Fruit fly (Drosophila melanogaster) whole organism, embryonic: Measurements from ENCODE around the gene PH4alphaSG2.

Source experiments
- B-H2 ChIP-seq: fragments of 200-800 bp; sonication (Bioruptor generic); optimal IDR thresholded peaks from 2 replicates; lab custom pipeline; 2018; ENCODE audit warnings: missing biosample characterization, mild to moderate bottlenecking, missing genetic modification characterization
- Blimp-1 ChIP-seq: fragments of 200-800 bp; sonication (Bioruptor generic); optimal IDR thresholded peaks from 3 replicates; lab custom pipeline; 2018; ENCODE audit warnings: missing biosample characterization, missing genetic modification characterization, mild to moderate bottlenecking, moderate library complexity, missing genetic modification reagents
- CG10462 ChIP-seq: fragments of 200-800 bp; sonication (Bioruptor generic); optimal IDR thresholded peaks from 2 replicates; lab custom pipeline; 2016; ENCODE audit warnings: missing biosample characterization, missing genetic modification characterization
- CG11723 ChIP-seq: fragments of 200-800 bp; sonication (Bioruptor generic); optimal IDR thresholded peaks from 2 replicates; lab custom pipeline; 2017; ENCODE audit warnings: missing biosample characterization, mild to moderate bottlenecking, missing genetic modification characterization
- CG12299 ChIP-seq: fragments of 200-800 bp; sonication (Bioruptor generic); optimal IDR thresholded peaks from 2 replicates; lab custom pipeline; 2018; ENCODE audit warnings: missing biosample characterization, mild to moderate bottlenecking, missing genetic modification characterization
- CG12769 ChIP-seq: fragments of 200-800 bp; sonication (Bioruptor generic); optimal IDR thresholded peaks from 2 replicates; lab custom pipeline; 2019; ENCODE audit warnings: missing biosample characterization, mild to moderate bottlenecking, missing genetic modification characterization, moderate library complexity
- CG13287 ChIP-seq: fragments of 200-800 bp; sonication (Bioruptor generic); IDR thresholded peaks from 2 replicates; pipeline ENCODE4 v1.3.6; 2022; ENCODE audit warnings: missing biosample characterization, missing genetic modification characterization; ENCODE audit not compliant: partially characterized antibody
- CG14965 ChIP-seq: fragments of 200-800 bp; sonication (Bioruptor generic); optimal IDR thresholded peaks from 2 replicates; lab custom pipeline; 2016; ENCODE audit warnings: missing biosample characterization, missing genetic modification characterization, borderline replicate concordance
- CG15269 ChIP-seq: fragments of 200-800 bp; sonication (Bioruptor generic); optimal IDR thresholded peaks from 2 replicates; lab custom pipeline; 2018; ENCODE audit warnings: missing biosample characterization, mild to moderate bottlenecking, missing genetic modification characterization, moderate library complexity
- CG1647 ChIP-seq: fragments of 200-800 bp; sonication (Bioruptor generic); optimal IDR thresholded peaks from 3 replicates; lab custom pipeline; 2016; ENCODE audit warnings: missing biosample characterization, missing genetic modification characterization
- CG17328 ChIP-seq: fragments of 200-800 bp; sonication (Bioruptor generic); IDR thresholded peaks from 2 replicates; pipeline ENCODE4 v1.3.6; 2022; ENCODE audit warnings: missing biosample characterization, missing genetic modification characterization
- CG17385 ChIP-seq: fragments of 200-800 bp; sonication (Bioruptor generic); optimal IDR thresholded peaks from 3 replicates; lab custom pipeline; 2018; ENCODE audit warnings: missing biosample characterization, mild to moderate bottlenecking, missing genetic modification characterization
- CG17912 ChIP-seq: fragments of 200-800 bp; sonication (Bioruptor generic); optimal IDR thresholded peaks from 2 replicates; lab custom pipeline; 2018; ENCODE audit warnings: missing biosample characterization, mild to moderate bottlenecking, missing genetic modification characterization
- CG18619 ChIP-seq: fragments of 200-800 bp; sonication (Bioruptor generic); optimal IDR thresholded peaks from 3 replicates; lab custom pipeline; 2017; ENCODE audit warnings: missing biosample characterization, mild to moderate bottlenecking, missing genetic modification characterization
- CG2875 ChIP-seq: fragments of 200-800 bp; sonication (Bioruptor generic); optimal IDR thresholded peaks from 2 replicates; lab custom pipeline; 2017; ENCODE audit warnings: missing biosample characterization, mild to moderate bottlenecking, missing genetic modification characterization, missing genetic modification reagents
- CG3847 ChIP-seq: fragments of 200-800 bp; sonication (Bioruptor generic); IDR thresholded peaks from 2 replicates; pipeline ENCODE4 v1.3.6; 2022; ENCODE audit warnings: missing biosample characterization, missing genetic modification characterization
- CG3995 ChIP-seq: fragments of 200-800 bp; sonication (Bioruptor generic); optimal IDR thresholded peaks from 3 replicates; lab custom pipeline; 2016; ENCODE audit warnings: missing biosample characterization, missing genetic modification characterization
- CG6813 ChIP-seq: fragments of 200-800 bp; sonication (Bioruptor generic); optimal IDR thresholded peaks from 2 replicates; lab custom pipeline; 2017; ENCODE audit warnings: missing biosample characterization, missing genetic modification characterization, mild to moderate bottlenecking, moderate library complexity, missing genetic modification reagents
- CG6854 ChIP-seq: fragments of 200-800 bp; sonication (Bioruptor generic); optimal IDR thresholded peaks from 3 replicates; lab custom pipeline; 2017; ENCODE audit warnings: missing biosample characterization, mild to moderate bottlenecking, missing genetic modification characterization
- CG7839 ChIP-seq: fragments of 200-800 bp; sonication (Bioruptor generic); optimal IDR thresholded peaks from 3 replicates; lab custom pipeline; 2018; ENCODE audit warnings: missing biosample characterization, mild to moderate bottlenecking, missing genetic modification characterization, moderate library complexity
- Drgx ChIP-seq: fragments of 200-800 bp; sonication (Bioruptor generic); IDR thresholded peaks from 2 replicates; pipeline ENCODE4 v1.3.6; 2022; ENCODE audit warnings: missing biosample characterization, missing genetic modification characterization
- HHEX ChIP-seq: fragments of 200-800 bp; sonication (Bioruptor generic); optimal IDR thresholded peaks from 3 replicates; lab custom pipeline; 2017; ENCODE audit warnings: missing biosample characterization, mild to moderate bottlenecking, missing genetic modification characterization, missing genetic modification reagents
- Hr78 ChIP-seq, 2 experiments: fragments of 200-800 bp in 1 of 2; fragments of >200 bp in 1 of 2; sonication (Bioruptor generic) in 1 of 2; optimal IDR thresholded peaks; 2 replicates each; lab custom pipeline; 2017 to 2019; ENCODE audit warnings: missing biosample characterization in 2 of 2, missing genetic modification characterization in 2 of 2, mild to moderate bottlenecking in 1 of 2, moderate library complexity in 1 of 2
- MBD-R2 ChIP-seq: fragments of 200-800 bp; sonication (Bioruptor generic); IDR thresholded peaks from 2 replicates; pipeline ENCODE4 v1.3.6; 2022; ENCODE audit warnings: missing biosample characterization, missing genetic modification characterization
- MTF-1 ChIP-seq: fragments of 200-800 bp; sonication (Bioruptor generic); optimal IDR thresholded peaks from 2 replicates; lab custom pipeline; 2018; ENCODE audit warnings: missing biosample characterization, mild to moderate bottlenecking, missing genetic modification characterization, borderline replicate concordance
- Max ChIP-seq: fragments of 200-800 bp; sonication (Bioruptor generic); optimal IDR thresholded peaks from 2 replicates; lab custom pipeline; 2016; ENCODE audit warnings: missing biosample characterization, mild to moderate bottlenecking, missing genetic modification characterization
- Meics ChIP-seq: fragments of 200-800 bp; sonication (Bioruptor generic); optimal IDR thresholded peaks from 2 replicates; lab custom pipeline; 2017; ENCODE audit warnings: missing biosample characterization, mild to moderate bottlenecking, missing genetic modification characterization
- Ravus ChIP-seq: fragments of 200-800 bp; sonication (Bioruptor generic); IDR thresholded peaks from 2 replicates; pipeline ENCODE4 v1.3.6; 2022; ENCODE audit warnings: missing biosample characterization, missing genetic modification characterization
- amos ChIP-seq: fragments of 200-800 bp; sonication (Bioruptor generic); IDR thresholded peaks from 2 replicates; pipeline ENCODE4 v1.3.6; 2022; ENCODE audit warnings: missing biosample characterization, missing genetic modification characterization; ENCODE audit not compliant: partially characterized antibody
- bab2 ChIP-seq: fragments of 200-800 bp; sonication (Bioruptor generic); optimal IDR thresholded peaks from 2 replicates; lab custom pipeline; 2016; ENCODE audit warnings: missing biosample characterization, missing genetic modification characterization
- chif ChIP-seq, 2 experiments: fragments of 200-800 bp; sonication (Bioruptor generic); optimal IDR thresholded peaks; 3 replicates each; lab custom pipeline; 2016; ENCODE audit warnings: missing biosample characterization in 2 of 2, missing genetic modification characterization in 2 of 2
- dmrt11E ChIP-seq: fragments of 200-800 bp; sonication (Bioruptor generic); optimal IDR thresholded peaks from 3 replicates; lab custom pipeline; 2018; ENCODE audit warnings: missing biosample characterization, mild to moderate bottlenecking, missing genetic modification characterization, moderate library complexity
- ewg ChIP-seq: fragments of 200-800 bp; sonication (Bioruptor generic); optimal IDR thresholded peaks from 3 replicates; lab custom pipeline; 2017; ENCODE audit warnings: mild to moderate bottlenecking, missing biosample characterization, missing genetic modification reagents, missing genetic modification characterization
- fd64A ChIP-seq: fragments of 200-800 bp; sonication (Bioruptor generic); optimal IDR thresholded peaks from 3 replicates; lab custom pipeline; 2018; ENCODE audit warnings: missing biosample characterization, mild to moderate bottlenecking, missing genetic modification characterization
- her ChIP-seq: fragments of 200-800 bp; sonication (Bioruptor generic); optimal IDR thresholded peaks from 2 replicates; lab custom pipeline; 2016; ENCODE audit warnings: missing biosample characterization, missing genetic modification characterization
- jigr1 ChIP-seq: fragments of 200-800 bp; sonication (Bioruptor generic); IDR thresholded peaks from 3 replicates; pipeline ENCODE4 v1.3.6; 2022; ENCODE audit warnings: missing biosample characterization, missing genetic modification characterization
- kay ChIP-seq: fragments of 200-800 bp; sonication (Bioruptor generic); optimal IDR thresholded peaks from 2 replicates; lab custom pipeline; 2016; ENCODE audit warnings: missing biosample characterization, missing genetic modification characterization
- lmd ChIP-seq: fragments of 200-800 bp; sonication (Bioruptor generic); IDR thresholded peaks from 2 replicates; pipeline ENCODE4 v1.3.6; 2022; ENCODE audit warnings: missing biosample characterization, missing genetic modification characterization
- maf-S ChIP-seq: fragments of 200-800 bp; sonication (Bioruptor generic); optimal IDR thresholded peaks from 2 replicates; lab custom pipeline; 2016; ENCODE audit warnings: missing biosample characterization, missing genetic modification characterization
- otp ChIP-seq: fragments of 200-800 bp; sonication (Bioruptor generic); IDR thresholded peaks from 3 replicates; pipeline ENCODE4, ENCODE4 v1.3.6; 2022; ENCODE audit warnings: missing biosample characterization, missing genetic modification characterization
- pan ChIP-seq, 4 experiments: fragments of >200 bp in 3 of 4; fragments of 200-800 bp in 1 of 4; sonication (Bioruptor generic) in 1 of 4; optimal IDR thresholded peaks in 3 of 4; IDR thresholded peaks in 1 of 4; 2 replicates each; pipeline versions ENCODE4 v1.3.6 to Lab custom; 2017 to 2022; ENCODE audit warnings: missing biosample characterization in 2 of 4, missing genetic modification characterization in 2 of 4, mixed read lengths in 1 of 4
- phol ChIP-seq: fragments of 200-800 bp; sonication (Bioruptor generic); optimal IDR thresholded peaks from 3 replicates; lab custom pipeline; 2018; ENCODE audit warnings: missing biosample characterization, mild to moderate bottlenecking, missing genetic modification characterization, moderate library complexity
- psq ChIP-seq: fragments of 200-800 bp; sonication (Bioruptor generic); optimal IDR thresholded peaks from 2 replicates; lab custom pipeline; 2017; ENCODE audit warnings: missing biosample characterization, missing genetic modification characterization
- sc ChIP-seq, 3 experiments: fragments of >200 bp in 2 of 3; fragments of 200-800 bp in 1 of 3; sonication (Bioruptor generic) in 1 of 3; optimal IDR thresholded peaks; 2 replicates in 2 of 3; 3 replicates in 1 of 3; lab custom pipeline; 2017; ENCODE audit warnings: mild to moderate bottlenecking in 1 of 3, missing biosample characterization in 1 of 3, missing genetic modification characterization in 1 of 3, missing genetic modification reagents in 1 of 3
- sens ChIP-seq: fragments of 200-800 bp; sonication (Bioruptor generic); peaks from one replicate; lab custom pipeline; 2016; ENCODE audit warnings: missing biosample characterization, missing genetic modification characterization
- slbo ChIP-seq: fragments of 200-800 bp; sonication (Bioruptor generic); IDR thresholded peaks from 2 replicates; pipeline ENCODE4 v1.3.6; 2022; ENCODE audit warnings: missing biosample characterization, missing genetic modification characterization
- tx ChIP-seq: fragments of 200-800 bp; sonication (Bioruptor generic); optimal IDR thresholded peaks from 2 replicates; lab custom pipeline; 2016; ENCODE audit warnings: missing biosample characterization, missing genetic modification characterization
- yki ChIP-seq: fragments of >200 bp; optimal IDR thresholded peaks from 3 replicates; lab custom pipeline; 2018
- zen ChIP-seq: fragments of 200-800 bp; sonication (Bioruptor generic); optimal IDR thresholded peaks from 3 replicates; lab custom pipeline; 2018; ENCODE audit warnings: missing biosample characterization, mild to moderate bottlenecking, missing genetic modification characterization, moderate library complexity

Gene PH4alphaSG2

dm6 chr3R:30526799-30527465 is 37.1 kb downstream of the PH4alphaSG2 start, which contains the start of gene jdp (continued):
- no peak for TF ChIP-seq ewg (GFP tag; lab: Kevin White, UChicago)
- no peak; the same call in 1 of the 2 replicates for TF ChIP-seq amos
- no peak for TF ChIP-seq Max (GFP tag; lab: Kevin White, UChicago)
- TF ChIP-seq sens, result no peak
- no peak for TF ChIP-seq CG10462 (GFP tag; lab: Kevin White, UChicago)
- TF ChIP-seq B-H2 (GFP tag; lab: Kevin White, UChicago), result no peak
- no peak for TF ChIP-seq HHEX (GFP tag; lab: Kevin White, UChicago)
- peak; percentile 86 for TF ChIP-seq CG12769 (tag; lab: Kevin White, UChicago)
- TF ChIP-seq CG15269 (tag; lab: Kevin White, UChicago), result no peak
- no peak for TF ChIP-seq Meics (GFP tag; lab: Kevin White, UChicago)
- no peak for TF ChIP-seq CG11723 (GFP tag; lab: Kevin White, UChicago)
- TF ChIP-seq slbo (GFP tag; lab: Robert Waterston, UW), result no peak
- TF ChIP-seq fd64A, result no peak
- no peak for TF ChIP-seq lmd (GFP tag; lab: Robert Waterston, UW)
- TF ChIP-seq phol (tag; lab: Kevin White, UChicago), result no peak
- TF ChIP-seq MBD-R2 (GFP tag; lab: Robert Waterston, UW), result no peak
- no peak for TF ChIP-seq CG17328
- no peak for TF ChIP-seq CG14965
- no peak for TF ChIP-seq pan (optimal IDR thresholded peaks at IDR 0.05; lab: Kevin White, UChicago)
- TF ChIP-seq pan (GFP tag; optimal IDR thresholded peaks at IDR 0.05 in 1 of 2, IDR thresholded peaks at IDR 0.05 in 1 of 2), result no peak
- TF ChIP-seq psq (GFP tag; lab: Kevin White, UChicago), result no peak
- TF ChIP-seq Drgx (GFP tag; lab: Robert Waterston, UW), result peak; percentile 54
- TF ChIP-seq otp (GFP tag; lab: Robert Waterston, UW), result no peak
- TF ChIP-seq dmrt11E (tag; lab: Kevin White, UChicago), result no peak
- TF ChIP-seq zen (tag; lab: Kevin White, UChicago), result no peak
- TF ChIP-seq CG17912 (GFP tag; lab: Kevin White, UChicago), result no peak
- TF ChIP-seq her, result no peak
- no peak for TF ChIP-seq maf-S
- no peak for TF ChIP-seq CG7839
- no peak for TF ChIP-seq tx (GFP tag; lab: Kevin White, UChicago)
- no peak for TF ChIP-seq CG3847 (GFP tag; lab: Robert Waterston, UW)
- TF ChIP-seq jigr1 (GFP tag; lab: Robert Waterston, UW), result no peak
- TF ChIP-seq CG18619, result no peak
- no peak for TF ChIP-seq CG6813 (GFP tag; lab: Kevin White, UChicago)
- no peak for TF ChIP-seq bab2 (GFP tag; lab: Kevin White, UChicago)
- TF ChIP-seq CG6854 (GFP tag; lab: Kevin White, UChicago), result no peak
- no peak for TF ChIP-seq CG17385
- no peak for TF ChIP-seq CG3995 (GFP tag; lab: Kevin White, UChicago)
- peak; percentile 72 for TF ChIP-seq kay
- peak; percentile 95 for TF ChIP-seq Blimp-1 (GFP tag; lab: Kevin White, UChicago)
- no peak for TF ChIP-seq Ravus (GFP tag; lab: Robert Waterston, UW)
- TF ChIP-seq chif (GFP tag; optimal IDR thresholded peaks at IDR 0.05; lab: Kevin White, UChicago), result no peak
- TF ChIP-seq MTF-1, result no peak
- TF ChIP-seq sc (optimal IDR thresholded peaks at IDR 0.05; lab: Kevin White, UChicago), result no peak
- TF ChIP-seq sc (GFP tag; optimal IDR thresholded peaks at IDR 0.05; lab: Kevin White, UChicago), result no peak
- TF ChIP-seq CG13287 (GFP tag; lab: Robert Waterston, UW), result peak; percentile 20; the same call in 1 of the 2 replicates
- no peak for TF ChIP-seq CG1647 (GFP tag; lab: Kevin White, UChicago)
- no peak for TF ChIP-seq CG12299 (tag; lab: Kevin White, UChicago)
- TF ChIP-seq Hr78 (GFP tag; optimal IDR thresholded peaks at IDR 0.05; lab: Kevin White, UChicago), result no peak
- no peak for TF ChIP-seq CG2875
- no peak for TF ChIP-seq yki (lab: Kevin White, UChicago)
